Worm (Caenorhabditis elegans): Measurements from ENCODE around the gene F49E8.6.
A peak's percentile ranks its signal among the peaks of the same experiment; 100 is the strongest.

The F49E8.6 gene

DNA sequence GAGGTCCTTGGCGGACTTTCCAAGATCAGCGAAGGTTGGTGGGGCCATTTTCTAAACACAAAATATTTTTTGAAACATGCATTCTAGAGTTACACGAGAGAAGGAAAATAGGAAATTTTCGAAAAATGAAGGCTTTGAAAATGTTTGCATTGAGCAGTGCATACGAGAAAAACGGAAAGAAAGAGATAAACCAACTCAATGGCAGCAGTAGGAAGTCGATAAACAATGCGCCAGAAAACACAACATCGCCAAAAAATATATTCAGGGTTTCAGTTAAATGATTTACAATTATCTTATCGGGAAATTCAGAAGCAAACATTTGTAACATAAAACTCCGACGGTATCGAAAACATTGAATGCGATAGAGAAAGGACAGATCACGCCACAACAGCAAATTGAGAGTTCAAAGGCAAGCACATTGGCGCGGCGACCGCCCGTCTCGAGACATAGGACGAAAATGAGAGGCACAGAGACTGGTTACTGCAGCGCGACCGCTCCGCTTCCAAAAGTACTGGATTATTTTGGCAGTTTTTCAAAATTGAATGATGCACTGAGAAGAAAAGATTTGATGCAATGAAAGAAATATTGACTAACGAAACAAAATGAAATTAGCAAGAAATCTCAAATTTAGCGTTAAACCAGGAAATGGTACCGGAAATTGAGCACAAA lies 46.5 kb downstream of the F49E8.6 start, which contains the start of the genes vdac-1 and R05G6.5 (continued):
- TF ChIP-seq lin-11 (tag; optimal IDR thresholded peaks at IDR 0.05) (peak; percentile 57), lin-13 (GFP tag; optimal IDR thresholded peaks at IDR 0.05) (peak; percentile 80), unc-55 (GFP tag; optimal IDR thresholded peaks at IDR 0.05) (peak; percentile 85), elt-1 (tag; optimal IDR thresholded peaks at IDR 0.05) (no peak), zag-1 (tag; optimal IDR thresholded peaks at IDR 0.05) (peak; percentile 70), unc-39 (tag; optimal IDR thresholded peaks at IDR 0.05) (no peak), elt-3 (tag; optimal IDR thresholded peaks at IDR 0.05) (no peak), nhr-12 (tag; optimal IDR thresholded peaks at IDR 0.05) (no peak), nhr-25 (tag; optimal IDR thresholded peaks at IDR 0.05) (peak; percentile 77), C34F6.9 (tag; optimal IDR thresholded peaks at IDR 0.05) (peak; percentile 77), lsy-2 (tag; optimal IDR thresholded peaks at IDR 0.05) (peak; percentile 49 to 86), skn-1 (tag; optimal IDR thresholded peaks at IDR 0.05) (no peak), sem-4 (tag; optimal IDR thresholded peaks at IDR 0.05) (peak; percentile 42), nhr-10 (tag; optimal IDR thresholded peaks at IDR 0.05) (no peak), egl-27 (tag; optimal IDR thresholded peaks at IDR 0.05) (peak; percentile 42), nhr-77 (tag; optimal IDR thresholded peaks at IDR 0.05) (no peak), nhr-129 (tag; optimal IDR thresholded peaks at IDR 0.05) (peak; percentile 87), mdl-1 (tag; optimal IDR thresholded peaks at IDR 0.05) (peak; percentile 16 to 61), gmeb-1 (tag; optimal IDR thresholded peaks at IDR 0.05) (peak; percentile 89), blmp-1 (tag; optimal IDR thresholded peaks at IDR 0.05; ENCODE audit: insufficient read depth) (peak; percentile 57), fos-1 (tag; optimal IDR thresholded peaks at IDR 0.05) (peak; percentile 88), crh-2 (tag; optimal IDR thresholded peaks at IDR 0.05) (peak; percentile 92), ceh-16 (tag; optimal IDR thresholded peaks at IDR 0.05) (peak; percentile 27)

DNA sequence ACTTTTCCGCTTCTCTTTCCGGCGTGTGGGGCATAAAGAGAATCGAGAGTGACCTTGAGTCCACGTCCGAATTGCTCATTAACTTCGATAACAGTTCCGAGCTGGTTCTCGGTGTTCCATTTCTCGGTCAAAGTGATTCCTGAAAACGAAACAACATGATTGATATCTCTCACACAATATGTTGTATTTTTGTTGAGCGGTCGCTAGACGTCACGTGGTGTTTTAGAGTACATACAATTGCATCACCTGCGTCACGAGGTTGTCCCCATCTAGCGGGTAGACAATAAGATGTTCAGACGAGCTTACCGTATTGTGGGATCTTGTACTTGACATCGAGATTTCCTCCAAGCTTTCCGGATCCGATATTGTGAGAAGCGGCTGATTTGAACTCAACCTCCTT lies 47.2 kb downstream of the F49E8.6 start:
- peak; percentile 35 for TF ChIP-seq ama-1 (optimal IDR thresholded peaks at IDR 0.05)
- TF ChIP-seq elt-1 (tag; optimal IDR thresholded peaks at IDR 0.05) = no peak
- TF ChIP-seq peb-1 (tag; optimal IDR thresholded peaks at IDR 0.05) = no peak
- no peak for TF ChIP-seq mbf-1 (tag; optimal IDR thresholded peaks at IDR 0.05)
- no peak for TF ChIP-seq skn-1 (tag; optimal IDR thresholded peaks at IDR 0.05)
- peak in 1 of 2 experiments; percentile 1 for TF ChIP-seq mdl-1 (tag; optimal IDR thresholded peaks at IDR 0.05)
- no peak for TF ChIP-seq nhr-12 (tag; optimal IDR thresholded peaks at IDR 0.05)
- no peak for TF ChIP-seq nhr-237 (tag; optimal IDR thresholded peaks at IDR 0.05)
- TF ChIP-seq elt-3 (tag; optimal IDR thresholded peaks at IDR 0.05) = no peak
- TF ChIP-seq ztf-4 (tag; optimal IDR thresholded peaks at IDR 0.05) = no peak
- no peak for TF ChIP-seq nhr-77 (tag; optimal IDR thresholded peaks at IDR 0.05)
- TF ChIP-seq ztf-1 (GFP tag; conservative IDR thresholded peaks at IDR 0.05) = no peak
- TF ChIP-seq ZK546.5 (tag; optimal IDR thresholded peaks at IDR 0.05) = no peak
- TF ChIP-seq Y55F3AM.14 (GFP tag; optimal IDR thresholded peaks at IDR 0.05) = no peak
- TF ChIP-seq zag-1 (tag; optimal IDR thresholded peaks at IDR 0.05) = no peak
- TF ChIP-seq aly-2 (tag; optimal IDR thresholded peaks at IDR 0.05) = no peak
- TF ChIP-seq R02D3.7 (tag; optimal IDR thresholded peaks at IDR 0.05) = no peak
- no peak for TF ChIP-seq ztf-11 (tag; optimal IDR thresholded peaks at IDR 0.05)
- no peak for TF ChIP-seq egl-27 (tag; optimal IDR thresholded peaks at IDR 0.05)
- no peak for TF ChIP-seq unc-55 (GFP tag; optimal IDR thresholded peaks at IDR 0.05)
- TF ChIP-seq lsy-2 (tag; optimal IDR thresholded peaks at IDR 0.05) = peak in 1 of 2 experiments; percentile 61
- peak; percentile 24 for TF ChIP-seq C34F6.9 (tag; optimal IDR thresholded peaks at IDR 0.05)
- no peak for TF ChIP-seq ceh-16 (tag; optimal IDR thresholded peaks at IDR 0.05)
- TF ChIP-seq unc-39 (tag; optimal IDR thresholded peaks at IDR 0.05) = no peak
- TF ChIP-seq sem-4 (tag; optimal IDR thresholded peaks at IDR 0.05) = peak; percentile 22
- TF ChIP-seq crh-2 (tag; optimal IDR thresholded peaks at IDR 0.05) = peak; percentile 29
- TF ChIP-seq unc-62 (GFP tag; optimal IDR thresholded peaks at IDR 0.05) = no peak
- no peak for TF ChIP-seq alr-1 (tag; optimal IDR thresholded peaks at IDR 0.05)
- TF ChIP-seq nhr-25 (tag; optimal IDR thresholded peaks at IDR 0.05) = peak; percentile 58
- peak; percentile 28 for TF ChIP-seq sma-3 (GFP tag; optimal IDR thresholded peaks at IDR 0.05)
- peak; percentile 56 for TF ChIP-seq gmeb-1 (tag; optimal IDR thresholded peaks at IDR 0.05)
- TF ChIP-seq nhr-10 (tag; optimal IDR thresholded peaks at IDR 0.05) = no peak
- no peak for TF ChIP-seq nhr-6 (tag; optimal IDR thresholded peaks at IDR 0.05)
- peak; percentile 65 for TF ChIP-seq nhr-21 (tag; optimal IDR thresholded peaks at IDR 0.05)
- peak; percentile 62 for TF ChIP-seq sma-9 (GFP tag; optimal IDR thresholded peaks at IDR 0.05)
- TF ChIP-seq sma-9 (tag; optimal IDR thresholded peaks at IDR 0.05) = no peak
- peak; percentile 35 for TF ChIP-seq F13H6.1 (tag; optimal IDR thresholded peaks at IDR 0.05)
- TF ChIP-seq nhr-129 (tag; optimal IDR thresholded peaks at IDR 0.05) = peak; percentile 99
- no peak for TF ChIP-seq nhr-11 (tag; optimal IDR thresholded peaks at IDR 0.05)
- peak; percentile 21 for TF ChIP-seq lin-13 (GFP tag; optimal IDR thresholded peaks at IDR 0.05)

Data from whole organism, L2 larva.